Fruit fly (Drosophila melanogaster) whole organism, embryonic: ENCODE results near the gene mon2.
A peak's percentile ranks its signal among the peaks of the same experiment; 100 is the strongest.

Experiments used
- Blimp-1 ChIP-seq: fragments of 200-800 bp; sonication (Bioruptor generic); optimal IDR thresholded peaks from 3 replicates; lab custom pipeline; 2018; ENCODE audit warnings: missing biosample characterization, missing genetic modification characterization, mild to moderate bottlenecking, moderate library complexity, missing genetic modification reagents
- BtbVII ChIP-seq: fragments of 200-800 bp; sonication (Bioruptor generic); optimal IDR thresholded peaks from 3 replicates; lab custom pipeline; 2017; ENCODE audit warnings: missing biosample characterization, mild to moderate bottlenecking, missing genetic modification characterization
- Bteb2 ChIP-seq: fragments of 200-800 bp; sonication (Bioruptor generic); optimal IDR thresholded peaks from 2 replicates; lab custom pipeline; 2016; ENCODE audit warnings: missing biosample characterization, missing genetic modification characterization
- CG10267 ChIP-seq: fragments of 200-800 bp; sonication (Bioruptor generic); optimal IDR thresholded peaks from 2 replicates; lab custom pipeline; 2018; ENCODE audit warnings: missing biosample characterization, mild to moderate bottlenecking, missing genetic modification characterization, moderate library complexity
- CG11723 ChIP-seq: fragments of 200-800 bp; sonication (Bioruptor generic); optimal IDR thresholded peaks from 2 replicates; lab custom pipeline; 2017; ENCODE audit warnings: missing biosample characterization, mild to moderate bottlenecking, missing genetic modification characterization
- CG12391 ChIP-seq: fragments of 200-800 bp; sonication (Bioruptor generic); optimal IDR thresholded peaks from 3 replicates; lab custom pipeline; 2018; ENCODE audit warnings: missing biosample characterization, mild to moderate bottlenecking, missing genetic modification characterization, moderate library complexity
- CG14667 ChIP-seq: fragments of 200-800 bp; sonication (Bioruptor generic); IDR thresholded peaks from 2 replicates; pipeline ENCODE4 v1.3.6; 2022; ENCODE audit warnings: missing biosample characterization, missing genetic modification characterization
- CG15269 ChIP-seq: fragments of 200-800 bp; sonication (Bioruptor generic); optimal IDR thresholded peaks from 2 replicates; lab custom pipeline; 2018; ENCODE audit warnings: missing biosample characterization, mild to moderate bottlenecking, missing genetic modification characterization, moderate library complexity
- CG15601 ChIP-seq: fragments of 200-800 bp; sonication (Bioruptor generic); optimal IDR thresholded peaks from 3 replicates; lab custom pipeline; 2019; ENCODE audit warnings: missing biosample characterization, mild to moderate bottlenecking, missing genetic modification characterization, moderate library complexity
- CG1647 ChIP-seq: fragments of 200-800 bp; sonication (Bioruptor generic); optimal IDR thresholded peaks from 3 replicates; lab custom pipeline; 2016; ENCODE audit warnings: missing biosample characterization, missing genetic modification characterization
- CG17912 ChIP-seq: fragments of 200-800 bp; sonication (Bioruptor generic); optimal IDR thresholded peaks from 2 replicates; lab custom pipeline; 2018; ENCODE audit warnings: missing biosample characterization, mild to moderate bottlenecking, missing genetic modification characterization
- CG18011 ChIP-seq: fragments of 200-800 bp; sonication (Bioruptor generic); optimal IDR thresholded peaks from 2 replicates; lab custom pipeline; 2017; ENCODE audit warnings: missing biosample characterization, missing genetic modification characterization, mild to moderate bottlenecking, moderate library complexity, missing genotype
- CG30403 ChIP-seq: fragments of 200-800 bp; sonication (Bioruptor generic); optimal IDR thresholded peaks from 3 replicates; lab custom pipeline; 2016; ENCODE audit warnings: missing biosample characterization, missing genetic modification characterization
- CG34422 ChIP-seq: fragments of 200-800 bp; sonication (Bioruptor generic); IDR thresholded peaks from 3 replicates; pipeline ENCODE4 v1.3.6; 2022; ENCODE audit warnings: missing biosample characterization, missing genetic modification characterization
- CG4282 ChIP-seq: fragments of 200-800 bp; sonication (Bioruptor generic); optimal IDR thresholded peaks from 2 replicates; lab custom pipeline; 2016; ENCODE audit warnings: missing biosample characterization, missing genetic modification characterization
- CG4617 ChIP-seq: fragments of 200-800 bp; sonication (Bioruptor generic); optimal IDR thresholded peaks from 3 replicates; lab custom pipeline; 2016; ENCODE audit warnings: missing biosample characterization, missing genetic modification characterization, borderline replicate concordance
- CG6765 ChIP-seq: fragments of 200-800 bp; sonication (Bioruptor generic); optimal IDR thresholded peaks from 3 replicates; lab custom pipeline; 2017; ENCODE audit warnings: missing biosample characterization, mild to moderate bottlenecking, missing genetic modification characterization
- CG7745 ChIP-seq: fragments of 200-800 bp; sonication (Bioruptor generic); optimal IDR thresholded peaks from 2 replicates; lab custom pipeline; 2018; ENCODE audit warnings: missing biosample characterization, mild to moderate bottlenecking, missing genetic modification characterization, moderate library complexity
- CG9437 ChIP-seq: fragments of 200-800 bp; sonication (Bioruptor generic); optimal IDR thresholded peaks from 2 replicates; lab custom pipeline; 2018; ENCODE audit warnings: missing biosample characterization, mild to moderate bottlenecking, missing genetic modification characterization
- D19B ChIP-seq: fragments of 200-800 bp; sonication (Bioruptor generic); optimal IDR thresholded peaks from 2 replicates; lab custom pipeline; 2017; ENCODE audit warnings: missing biosample characterization, mild to moderate bottlenecking, missing genetic modification characterization
- Dip2 ChIP-seq: fragments of 200-800 bp; sonication (Bioruptor generic); IDR thresholded peaks from 2 replicates; pipeline ENCODE4 v1.3.6; 2022; ENCODE audit warnings: missing biosample characterization, missing genetic modification characterization
- ERR ChIP-seq: fragments of 200-800 bp; sonication (Bioruptor generic); optimal IDR thresholded peaks from 2 replicates; lab custom pipeline; 2016; ENCODE audit warnings: missing biosample characterization, missing genetic modification characterization
- Ets65A ChIP-seq: fragments of 200-800 bp; sonication (Bioruptor generic); peaks from one replicate; lab custom pipeline; 2016; ENCODE audit warnings: missing biosample characterization, missing genetic modification characterization
- Ets97D ChIP-seq: fragments of 200-800 bp; sonication (Bioruptor generic); optimal IDR thresholded peaks from 3 replicates; lab custom pipeline; 2016; ENCODE audit warnings: missing biosample characterization, missing genetic modification characterization
- HLH4C ChIP-seq: fragments of 200-800 bp; sonication (Bioruptor generic); IDR thresholded peaks from 3 replicates; pipeline ENCODE4 v1.3.6; 2022; ENCODE audit warnings: missing biosample characterization, missing genetic modification characterization; ENCODE audit not compliant: partially characterized antibody
- Hr51 ChIP-seq, 2 experiments: fragments of 200-800 bp; sonication (Bioruptor generic); optimal IDR thresholded peaks; 2 replicates in 1 of 2; 3 replicates in 1 of 2; lab custom pipeline; 2016 to 2018; ENCODE audit warnings: missing biosample characterization in 2 of 2, missing genetic modification characterization in 2 of 2, mild to moderate bottlenecking in 1 of 2, moderate library complexity in 1 of 2
- Hsf ChIP-seq: fragments of 200-800 bp; sonication (Bioruptor generic); optimal IDR thresholded peaks from 3 replicates; lab custom pipeline; 2016; ENCODE audit warnings: missing biosample characterization, missing genetic modification characterization
- MBD-R2 ChIP-seq: fragments of 200-800 bp; sonication (Bioruptor generic); IDR thresholded peaks from 2 replicates; pipeline ENCODE4 v1.3.6; 2022; ENCODE audit warnings: missing biosample characterization, missing genetic modification characterization
- Meics ChIP-seq: fragments of 200-800 bp; sonication (Bioruptor generic); optimal IDR thresholded peaks from 2 replicates; lab custom pipeline; 2017; ENCODE audit warnings: missing biosample characterization, mild to moderate bottlenecking, missing genetic modification characterization
- Mrtf ChIP-seq: fragments of 200-800 bp; sonication (Bioruptor generic); IDR thresholded peaks from 3 replicates; pipeline ENCODE4 v1.3.6; 2022; ENCODE audit warnings: missing biosample characterization, missing genetic modification characterization
- Nf-YB ChIP-seq: fragments of 200-800 bp; sonication (Bioruptor generic); optimal IDR thresholded peaks from 3 replicates; lab custom pipeline; 2019; ENCODE audit warnings: missing biosample characterization, mild to moderate bottlenecking, missing genetic modification characterization, moderate library complexity
- bcd ChIP-seq: fragments of 200-800 bp; sonication (Bioruptor generic); optimal IDR thresholded peaks from 2 replicates; lab custom pipeline; 2017; ENCODE audit warnings: missing biosample characterization, mild to moderate bottlenecking, missing genetic modification characterization
- cg ChIP-seq: fragments of 200-800 bp; sonication (Bioruptor generic); optimal IDR thresholded peaks from 3 replicates; lab custom pipeline; 2019; ENCODE audit warnings: missing biosample characterization, mild to moderate bottlenecking, missing genetic modification characterization, moderate library complexity
- chinmo ChIP-seq: fragments of 200-800 bp; sonication (Bioruptor generic); IDR thresholded peaks from 4 replicates; pipeline ENCODE4 v1.3.6; 2022; ENCODE audit warnings: missing biosample characterization, missing genetic modification characterization; ENCODE audit not compliant: partially characterized antibody
- croc ChIP-seq: fragments of 200-800 bp; sonication (Bioruptor generic); conservative IDR thresholded peaks from 3 replicates; pipeline ENCODE4 v1.3.6; 2022; ENCODE audit warnings: missing biosample characterization, missing genetic modification characterization
- cwo ChIP-seq: fragments of 200-800 bp; sonication (Bioruptor generic); optimal IDR thresholded peaks from 3 replicates; lab custom pipeline; 2017; ENCODE audit warnings: missing biosample characterization, missing genetic modification characterization, mild to moderate bottlenecking, moderate library complexity, missing genetic modification reagents
- exex ChIP-seq: fragments of 200-800 bp; sonication (Bioruptor generic); optimal IDR thresholded peaks from 4 replicates; lab custom pipeline; 2018; ENCODE audit warnings: missing biosample characterization, mild to moderate bottlenecking, missing genetic modification characterization, moderate library complexity
- eyg ChIP-seq: fragments of 200-800 bp; sonication (Bioruptor generic); optimal IDR thresholded peaks from 3 replicates; lab custom pipeline; 2016; ENCODE audit warnings: missing biosample characterization, missing genetic modification characterization
- gcm ChIP-seq: fragments of 200-800 bp; sonication (Bioruptor generic); optimal IDR thresholded peaks from 2 replicates; lab custom pipeline; 2019; ENCODE audit warnings: missing biosample characterization, mild to moderate bottlenecking, missing genetic modification characterization, moderate library complexity
- lbe ChIP-seq: fragments of 200-800 bp; sonication (Bioruptor generic); optimal IDR thresholded peaks from 2 replicates; lab custom pipeline; 2016; ENCODE audit warnings: missing biosample characterization, mild to moderate bottlenecking, missing genetic modification characterization
- luna ChIP-seq: fragments of 200-800 bp; sonication (Bioruptor generic); optimal IDR thresholded peaks from 2 replicates; lab custom pipeline; 2016; ENCODE audit warnings: missing biosample characterization, missing genetic modification characterization
- odd ChIP-seq: fragments of 200-800 bp; sonication (Bioruptor generic); optimal IDR thresholded peaks from 2 replicates; lab custom pipeline; 2017; ENCODE audit warnings: missing biosample characterization, mild to moderate bottlenecking, missing genetic modification characterization
- pb ChIP-seq: fragments of 200-800 bp; sonication (Bioruptor generic); optimal IDR thresholded peaks from 3 replicates; lab custom pipeline; 2016; ENCODE audit warnings: missing biosample characterization, missing genetic modification characterization
- pros ChIP-seq: fragments of 200-800 bp; sonication (Bioruptor generic); optimal IDR thresholded peaks from 3 replicates; lab custom pipeline; 2019; ENCODE audit warnings: missing biosample characterization, mild to moderate bottlenecking, missing genetic modification characterization, moderate library complexity
- sd ChIP-seq: fragments of 200-800 bp; sonication (Bioruptor generic); optimal IDR thresholded peaks from 3 replicates; lab custom pipeline; 2018; ENCODE audit warnings: missing biosample characterization, mild to moderate bottlenecking, missing genetic modification characterization, moderate library complexity
- slp2 ChIP-seq: fragments of 200-800 bp; sonication (Bioruptor generic); optimal IDR thresholded peaks from 2 replicates; lab custom pipeline; 2016; ENCODE audit warnings: missing biosample characterization, missing genetic modification characterization
- stwl ChIP-seq: fragments of 200-800 bp; sonication (Bioruptor generic); optimal IDR thresholded peaks from 3 replicates; lab custom pipeline; 2018; ENCODE audit warnings: missing biosample characterization, mild to moderate bottlenecking, missing genetic modification characterization, moderate library complexity
- wek ChIP-seq: fragments of 200-800 bp; sonication (Bioruptor generic); optimal IDR thresholded peaks from 3 replicates; lab custom pipeline; 2018; ENCODE audit warnings: missing biosample characterization, mild to moderate bottlenecking, missing genetic modification characterization, moderate library complexity

mon2 gene

dm6 chr2L:8100489-8101352 lies 23.1 kb downstream of the mon2 start (continued):
- TF ChIP-seq HLH4C (GFP tag; lab: Robert Waterston, UW) (no peak), D19B (GFP tag; lab: Kevin White, UChicago) (no peak), odd (GFP tag; lab: Kevin White, UChicago) (peak; percentile 32), CG18011 (GFP tag; lab: Kevin White, UChicago) (no peak), CG11723 (GFP tag; lab: Kevin White, UChicago) (peak; percentile 10), Ets97D (GFP tag; lab: Kevin White, UChicago) (no peak), CG6765 (GFP tag; lab: Kevin White, UChicago) (peak; percentile 2), cg (GFP tag; lab: Kevin White, UChicago) (peak; percentile 34), lbe (GFP tag; lab: Kevin White, UChicago) (peak; percentile 44), CG9437 (no peak), eyg (GFP tag; lab: Kevin White, UChicago) (no peak), pros (GFP tag; lab: Kevin White, UChicago) (peak; percentile 53), CG30403 (GFP tag; lab: Kevin White, UChicago) (no peak), BtbVII (GFP tag; lab: Kevin White, UChicago) (peak; percentile 65), Bteb2 (GFP tag; lab: Kevin White, UChicago) (no peak), CG4282 (GFP tag; lab: Kevin White, UChicago) (no peak), croc (GFP tag; lab: Robert Waterston, UW) (no peak), slp2 (GFP tag; lab: Kevin White, UChicago) (no peak), Dip2 (GFP tag; lab: Robert Waterston, UW) (no peak), sd (tag; lab: Kevin White, UChicago) (peak; percentile 45), CG14667 (GFP tag; lab: Robert Waterston, UW) (no peak), chinmo (GFP tag; lab: Robert Waterston, UW) (peak; percentile 70; the same call in 1 of the 4 replicates), Mrtf (GFP tag; lab: Robert Waterston, UW) (no peak), bcd (GFP tag; lab: Kevin White, UChicago) (no peak), CG4617 (GFP tag; lab: Kevin White, UChicago) (no peak), Hsf (GFP tag; lab: Kevin White, UChicago) (no peak), pb (GFP tag; lab: Kevin White, UChicago) (no peak), stwl (tag; lab: Kevin White, UChicago) (no peak), CG15601 (tag; lab: Kevin White, UChicago) (peak; percentile 31), Ets65A (GFP tag; lab: Kevin White, UChicago) (no peak), CG7745 (no peak), Nf-YB (no peak), CG1647 (GFP tag; lab: Kevin White, UChicago) (no peak), Meics (GFP tag; lab: Kevin White, UChicago) (peak; percentile 55), cwo (GFP tag; lab: Kevin White, UChicago) (peak; percentile 76), wek (GFP tag; lab: Kevin White, UChicago) (peak; percentile 25), CG12391 (tag; lab: Kevin White, UChicago) (peak; percentile 9), CG17912 (GFP tag; lab: Kevin White, UChicago) (peak; percentile 0), ERR (no peak), Blimp-1 (GFP tag; lab: Kevin White, UChicago) (peak; percentile 27), Hr51 (GFP tag; optimal IDR thresholded peaks at IDR 0.05; lab: Kevin White, UChicago) (peak in 1 of 2 experiments; percentile 45), CG34422 (no peak), luna (GFP tag; lab: Kevin White, UChicago) (no peak), gcm (GFP tag; lab: Kevin White, UChicago) (no peak), CG10267 (tag; lab: Kevin White, UChicago) (no peak), MBD-R2 (GFP tag; lab: Robert Waterston, UW) (no peak), exex (tag; lab: Kevin White, UChicago) (peak; percentile 99), CG15269 (tag; lab: Kevin White, UChicago) (peak; percentile 25)
